Fruit fly (Drosophila melanogaster): ENCODE measurements around the gene Ir7f.

Ir7f gene

dm6 chrX:7883926-7884325 is at the start of gene Ir7f:
TSS of gene Ir7f (minus strand) at chrX:7884026.
- TF ChIP-seq CG11398 (GFP tag; optimal IDR thresholded peaks at IDR 0.05) (no peak), aop (GFP tag; IDR thresholded peaks at IDR 0.05) (no peak), CG10979 (tag; optimal IDR thresholded peaks at IDR 0.05) (no peak), dati (GFP tag; IDR thresholded peaks at IDR 0.05) (no peak), CG8944 (GFP tag; optimal IDR thresholded peaks at IDR 0.05) (no peak), Hr51 (GFP tag; optimal IDR thresholded peaks at IDR 0.05) (no peak), tio (GFP tag; optimal IDR thresholded peaks at IDR 0.05) (no peak), nmo (GFP tag; optimal IDR thresholded peaks at IDR 0.05) (no peak), Blimp-1 (GFP tag; optimal IDR thresholded peaks at IDR 0.05) (no peak), run (tag; optimal IDR thresholded peaks at IDR 0.05) (no peak), nom (GFP tag; optimal IDR thresholded peaks at IDR 0.05) (no peak), NFAT (GFP tag; IDR thresholded peaks at IDR 0.05) (no peak), Elba2 (GFP tag; optimal IDR thresholded peaks at IDR 0.05) (no peak), Atf6 (GFP tag; IDR thresholded peaks at IDR 0.05) (no peak), vvl (GFP tag; IDR thresholded peaks at IDR 0.05) (no peak), Antp (GFP tag; optimal IDR thresholded peaks at IDR 0.05) (no peak), Taf1 (GFP tag; IDR thresholded peaks at IDR 0.05) (no peak)

- TF ChIP-seq CG4328 (GFP tag; optimal IDR thresholded peaks at IDR 0.05) (peak; percentile 74), sisA (GFP tag; IDR thresholded peaks at IDR 0.05) (no peak), CG10654 (GFP tag; optimal IDR thresholded peaks at IDR 0.05) (peak; percentile 36), CG17829 (tag; optimal IDR thresholded peaks at IDR 0.05) (peak; percentile 44), BtbVII (GFP tag; optimal IDR thresholded peaks at IDR 0.05) (peak; percentile 54), Ravus (GFP tag; IDR thresholded peaks at IDR 0.05) (no peak), Atf-2 (GFP tag; optimal IDR thresholded peaks at IDR 0.05) (peak; percentile 17), CG33213 (GFP tag; optimal IDR thresholded peaks at IDR 0.05) (peak; percentile 32), salm (tag; optimal IDR thresholded peaks at IDR 0.05) (peak; percentile 56), Dbx (GFP tag; IDR thresholded peaks at IDR 0.05) (0 out of 3 replicates have a peak, but pooled peaks have one; percentile 11), Myb (GFP tag; optimal IDR thresholded peaks at IDR 0.05) (peak; percentile 50), NC2α (GFP tag; optimal IDR thresholded peaks at IDR 0.05) (peak; percentile 32), ci (GFP tag; IDR thresholded peaks at IDR 0.05) (peak; percentile 75), C15 (GFP tag; IDR thresholded peaks at IDR 0.05) (no peak), amos (GFP tag; IDR thresholded peaks at IDR 0.05; ENCODE audit: partially characterized antibody) (peak; percentile 75), gro (GFP tag; optimal IDR thresholded peaks at IDR 0.05) (no peak), CG3065 (GFP tag; optimal IDR thresholded peaks at IDR 0.05) (no peak), schlank (tag; optimal IDR thresholded peaks at IDR 0.05) (no peak), sna (GFP tag; IDR thresholded peaks at IDR 0.05; ENCODE audit: partially characterized antibody) (peak; percentile 64; the same call in 1 of the 2 replicates), Scr (GFP tag; IDR thresholded peaks at IDR 0.05; ENCODE audit: partially characterized antibody) (peak; percentile 88), H2.0 (GFP tag; IDR thresholded peaks at IDR 0.05) (no peak), p53 (GFP tag; optimal IDR thresholded peaks at IDR 0.05) (no peak), CG16815 (GFP tag; optimal IDR thresholded peaks at IDR 0.05) (peak; percentile 29), ara (GFP tag; IDR thresholded peaks at IDR 0.05) (no peak), CG2129 (GFP tag; IDR thresholded peaks at IDR 0.05; ENCODE audit: partially characterized antibody) (peak; percentile 47; the same call in 1 of the 2 replicates), Sry-β (GFP tag; optimal IDR thresholded peaks at IDR 0.05) (no peak), caup (GFP tag; optimal IDR thresholded peaks at IDR 0.05; ENCODE audit: severe bottlenecking) (peak; percentile 75), CG12299 (tag; optimal IDR thresholded peaks at IDR 0.05) (no peak), danr (GFP tag; IDR thresholded peaks at IDR 0.05) (no peak), MESR4 (GFP tag; optimal IDR thresholded peaks at IDR 0.05) (peak; percentile 86), CG6854 (GFP tag; optimal IDR thresholded peaks at IDR 0.05) (peak; percentile 29), Nf-YB (GFP tag; optimal IDR thresholded peaks at IDR 0.05) (peak; percentile 18), CG11398 (GFP tag; optimal IDR thresholded peaks at IDR 0.05) (peak; percentile 25)
Observed at dm6 chrX:7933210-7933915, 49.5 kb upstream of the Ir7f start, which contains the start of the genes Dhdds and RpS14a. TSS of gene Dhdds (minus strand) at chrX:7933351. TSS of gene RpS14a (plus strand) at chrX:7933742.
